Fruit fly (Drosophila melanogaster) whole organism, prepupa: Measurements from ENCODE around the gene CG32147.

Experiments used
- CG10631 ChIP-seq: fragments of 200-800 bp; sonication (Bioruptor generic); optimal IDR thresholded peaks from 2 replicates; lab custom pipeline; 2016; ENCODE audit warnings: missing biosample characterization, missing genetic modification characterization
- CG10669 ChIP-seq: fragments of 200-800 bp; sonication (Bioruptor generic); optimal IDR thresholded peaks from 3 replicates; lab custom pipeline; 2018; ENCODE audit warnings: missing biosample characterization, mild to moderate bottlenecking, missing genetic modification characterization, moderate library complexity
- CG11294 ChIP-seq: fragments of 200-800 bp; sonication (Bioruptor generic); IDR thresholded peaks from 2 replicates; pipeline ENCODE4 v1.3.6; 2022; ENCODE audit warnings: missing biosample characterization, missing genetic modification characterization
- CG11762 ChIP-seq: fragments of 200-800 bp; sonication (Bioruptor generic); optimal IDR thresholded peaks from 3 replicates; lab custom pipeline; 2016; ENCODE audit warnings: missing biosample characterization, missing genetic modification characterization; ENCODE audit not compliant: insufficient read depth
- CG1621 ChIP-seq: fragments of 200-800 bp; sonication (Bioruptor generic); optimal IDR thresholded peaks from 3 replicates; lab custom pipeline; 2018; ENCODE audit warnings: missing biosample characterization, mild to moderate bottlenecking, missing genetic modification characterization
- CG3032 ChIP-seq: fragments of 200-800 bp; optimal IDR thresholded peaks from 2 replicates; lab custom pipeline; 2019; ENCODE audit warnings: missing biosample characterization, mild to moderate bottlenecking, missing genetic modification characterization, moderate library complexity
- CG31627 ChIP-seq: fragments of 200-800 bp; sonication (Bioruptor generic); optimal IDR thresholded peaks from 3 replicates; lab custom pipeline; 2016; ENCODE audit warnings: missing biosample characterization, missing genetic modification characterization
- CG32006 ChIP-seq: fragments of 200-800 bp; sonication (Bioruptor generic); optimal IDR thresholded peaks from 3 replicates; lab custom pipeline; 2017; ENCODE audit warnings: missing biosample characterization, mild to moderate bottlenecking, missing genetic modification characterization
- CG34406 ChIP-seq: fragments of 200-800 bp; sonication (Bioruptor generic); optimal IDR thresholded peaks from 3 replicates; lab custom pipeline; 2016; ENCODE audit warnings: missing biosample characterization, missing genetic modification characterization
- CG3919 ChIP-seq: fragments of 200-800 bp; sonication (Bioruptor generic); optimal IDR thresholded peaks from 3 replicates; lab custom pipeline; 2016; ENCODE audit warnings: missing biosample characterization, missing genetic modification characterization
- CG4318 ChIP-seq: fragments of 200-800 bp; sonication (Bioruptor generic); optimal IDR thresholded peaks from 3 replicates; lab custom pipeline; 2017; ENCODE audit warnings: missing biosample characterization, mild to moderate bottlenecking, missing genetic modification characterization
- CG6276 ChIP-seq: fragments of 200-800 bp; sonication (Bioruptor generic); optimal IDR thresholded peaks from 2 replicates; lab custom pipeline; 2017; ENCODE audit warnings: missing biosample characterization, mild to moderate bottlenecking, missing genetic modification characterization
- CG6792 ChIP-seq: fragments of 200-800 bp; sonication (Bioruptor generic); optimal IDR thresholded peaks from 3 replicates; lab custom pipeline; 2016; ENCODE audit warnings: missing biosample characterization, missing genetic modification characterization
- CG6808 ChIP-seq: fragments of 200-800 bp; sonication (Bioruptor generic); optimal IDR thresholded peaks from 3 replicates; lab custom pipeline; 2017; ENCODE audit warnings: missing biosample characterization, missing genetic modification characterization, mild to moderate bottlenecking, moderate library complexity, missing genetic modification reagents
- CG6854 ChIP-seq: fragments of 200-800 bp; sonication (Bioruptor generic); optimal IDR thresholded peaks from 2 replicates; lab custom pipeline; 2017; ENCODE audit warnings: missing biosample characterization, mild to moderate bottlenecking, missing genetic modification characterization
- CG8119 ChIP-seq: fragments of 200-800 bp; sonication (Bioruptor generic); IDR thresholded peaks from 3 replicates; pipeline ENCODE4 v1.3.6; 2022; ENCODE audit warnings: missing biosample characterization, missing genetic modification characterization
- CG8319 ChIP-seq: fragments of 200-800 bp; sonication (Bioruptor generic); optimal IDR thresholded peaks from 3 replicates; lab custom pipeline; 2016; ENCODE audit warnings: missing biosample characterization, missing genetic modification characterization
- CG8632 ChIP-seq: fragments of 200-800 bp; sonication (Bioruptor generic); optimal IDR thresholded peaks from 3 replicates; lab custom pipeline; 2016; ENCODE audit warnings: missing biosample characterization, missing genetic modification characterization
- CG9139 ChIP-seq: fragments of 200-800 bp; sonication (Bioruptor generic); optimal IDR thresholded peaks from 3 replicates; lab custom pipeline; 2017; ENCODE audit warnings: missing biosample characterization, mild to moderate bottlenecking, missing genetic modification characterization
- Eip75B ChIP-seq: fragments of 200-800 bp; sonication (Bioruptor generic); optimal IDR thresholded peaks from 3 replicates; lab custom pipeline; 2016; ENCODE audit warnings: missing biosample characterization, missing genetic modification characterization
- Eip78C ChIP-seq: fragments of 200-800 bp; sonication (Bioruptor generic); peaks from one replicate; lab custom pipeline; 2016; ENCODE audit warnings: missing biosample characterization, missing genetic modification characterization
- Eip93F ChIP-seq: fragments of 200-800 bp; sonication (Bioruptor generic); optimal IDR thresholded peaks from 2 replicates; lab custom pipeline; 2016; ENCODE audit warnings: missing biosample characterization, mild to moderate bottlenecking, missing genetic modification characterization
- Ets21C ChIP-seq: fragments of 200-800 bp; sonication (Bioruptor generic); optimal IDR thresholded peaks from 3 replicates; lab custom pipeline; 2016; ENCODE audit warnings: missing biosample characterization, missing genetic modification characterization
- Hr38 ChIP-seq: sonication (Bioruptor generic); optimal IDR thresholded peaks from 2 replicates; lab custom pipeline; 2016; ENCODE audit warnings: missing biosample characterization, missing genetic modification characterization
- Hr4 ChIP-seq: fragments of 200-800 bp; sonication (Bioruptor generic); optimal IDR thresholded peaks from 3 replicates; lab custom pipeline; 2016; ENCODE audit warnings: missing biosample characterization, missing genetic modification characterization
- Lpt ChIP-seq: fragments of 200-800 bp; sonication (Bioruptor generic); optimal IDR thresholded peaks from 3 replicates; lab custom pipeline; 2016; ENCODE audit warnings: missing biosample characterization, missing genetic modification characterization
- Met ChIP-seq: fragments of 200-800 bp; sonication (Bioruptor generic); optimal IDR thresholded peaks from 3 replicates; lab custom pipeline; 2016; ENCODE audit warnings: missing biosample characterization, missing genetic modification characterization
- Smox ChIP-seq: fragments of 200-800 bp; sonication (Bioruptor generic); optimal IDR thresholded peaks from 3 replicates; lab custom pipeline; 2016; ENCODE audit warnings: missing biosample characterization, missing genetic modification characterization
- Sox14 ChIP-seq: fragments of 200-800 bp; sonication (Bioruptor generic); optimal IDR thresholded peaks from 3 replicates; lab custom pipeline; 2016; ENCODE audit warnings: missing biosample characterization, missing genetic modification characterization
- achi ChIP-seq: fragments of 200-800 bp; sonication (Bioruptor generic); optimal IDR thresholded peaks from 3 replicates; lab custom pipeline; 2016; ENCODE audit warnings: missing biosample characterization, missing genetic modification characterization
- acj6 ChIP-seq: fragments of 200-800 bp; sonication (Bioruptor generic); optimal IDR thresholded peaks from 3 replicates; lab custom pipeline; 2016; ENCODE audit warnings: missing biosample characterization, missing genetic modification characterization
- dac ChIP-seq: fragments of 200-800 bp; sonication (Bioruptor generic); optimal IDR thresholded peaks from 2 replicates; lab custom pipeline; 2017; ENCODE audit warnings: missing biosample characterization, mild to moderate bottlenecking, missing genetic modification characterization
- dsx ChIP-seq: fragments of 200-800 bp; optimal IDR thresholded peaks from 3 replicates; lab custom pipeline; 2019; ENCODE audit warnings: missing biosample characterization, mild to moderate bottlenecking, missing genetic modification characterization, moderate library complexity; ENCODE audit not compliant: poor library complexity, severe bottlenecking
- fd59A ChIP-seq: fragments of 200-800 bp; sonication (Bioruptor generic); optimal IDR thresholded peaks from 2 replicates; lab custom pipeline; 2017; ENCODE audit warnings: missing biosample characterization, mild to moderate bottlenecking, missing genetic modification characterization, missing genetic modification reagents
- fd85E ChIP-seq: fragments of 200-800 bp; sonication (Bioruptor generic); optimal IDR thresholded peaks from 3 replicates; lab custom pipeline; 2016; ENCODE audit warnings: missing biosample characterization, missing genetic modification characterization
- fkh ChIP-seq: fragments of 200-800 bp; sonication (Bioruptor generic); optimal IDR thresholded peaks from 3 replicates; lab custom pipeline; 2017; ENCODE audit warnings: missing biosample characterization, mild to moderate bottlenecking, missing genetic modification characterization, moderate library complexity
- lz ChIP-seq: fragments of 200-800 bp; sonication (Bioruptor generic); optimal IDR thresholded peaks from 3 replicates; lab custom pipeline; 2016; ENCODE audit warnings: missing biosample characterization, missing genetic modification characterization
- net ChIP-seq: fragments of 200-800 bp; sonication (Bioruptor generic); optimal IDR thresholded peaks from 3 replicates; lab custom pipeline; 2016; ENCODE audit warnings: missing biosample characterization, missing genetic modification characterization
- pdm3 ChIP-seq: fragments of 200-800 bp; sonication (Bioruptor generic); optimal IDR thresholded peaks from 3 replicates; lab custom pipeline; 2016; ENCODE audit warnings: missing biosample characterization, missing genetic modification characterization
- salr ChIP-seq, 2 experiments: fragments of 200-800 bp; sonication (Bioruptor generic); optimal IDR thresholded peaks; 3 replicates each; lab custom pipeline; 2016 to 2018; ENCODE audit warnings: missing biosample characterization in 2 of 2, missing genetic modification characterization in 2 of 2, mild to moderate bottlenecking in 1 of 2
- spab ChIP-seq: fragments of 200-800 bp; sonication (Bioruptor generic); optimal IDR thresholded peaks from 2 replicates; lab custom pipeline; 2017; ENCODE audit warnings: missing biosample characterization, mild to moderate bottlenecking, missing genetic modification characterization, missing genetic modification reagents
- ss ChIP-seq, 2 experiments: fragments of 200-800 bp; sonication (Bioruptor generic); optimal IDR thresholded peaks; 2 replicates in 1 of 2; 3 replicates in 1 of 2; lab custom pipeline; 2017 to 2018; ENCODE audit warnings: mild to moderate bottlenecking in 2 of 2, missing biosample characterization in 2 of 2, missing genetic modification characterization in 2 of 2, moderate library complexity in 1 of 2
- svp ChIP-seq: fragments of 200-800 bp; sonication (Bioruptor generic); peaks from one replicate; lab custom pipeline; 2016; ENCODE audit warnings: missing biosample characterization, missing genetic modification characterization
- topi ChIP-seq: fragments of 200-800 bp; sonication (Bioruptor generic); optimal IDR thresholded peaks from 3 replicates; lab custom pipeline; 2016; ENCODE audit warnings: missing biosample characterization, missing genetic modification characterization

The CG32147 gene

dm6 chr3L:15192172-15192571 lies 48.3 kb upstream of the CG32147 start (continued):
- no peak for TF ChIP-seq fd85E (GFP tag; lab: Kevin White, UChicago)
- no peak for TF ChIP-seq fkh (GFP tag; lab: Kevin White, UChicago)
- no peak for TF ChIP-seq Eip75B (GFP tag; lab: Kevin White, UChicago)
- no peak for TF ChIP-seq CG1621 (tag; lab: Kevin White, UChicago)
- TF ChIP-seq CG6854 (GFP tag; lab: Kevin White, UChicago), result no peak
- peak; percentile 30 for TF ChIP-seq CG6808
- TF ChIP-seq CG34406 (GFP tag; lab: Kevin White, UChicago), result no peak
- no peak for TF ChIP-seq dac (GFP tag; lab: Kevin White, UChicago)
- TF ChIP-seq CG8119, result no peak
- no peak for TF ChIP-seq acj6 (GFP tag; lab: Kevin White, UChicago)
- TF ChIP-seq svp (GFP tag; lab: Kevin White, UChicago), result peak; percentile 18
- no peak for TF ChIP-seq net (GFP tag; lab: Kevin White, UChicago)
- TF ChIP-seq achi (GFP tag; lab: Kevin White, UChicago), result no peak
- TF ChIP-seq CG8319, result no peak
- TF ChIP-seq Lpt (GFP tag; lab: Kevin White, UChicago), result no peak
- TF ChIP-seq spab (GFP tag; lab: Kevin White, UChicago), result no peak
- TF ChIP-seq ss (GFP tag; optimal IDR thresholded peaks at IDR 0.05; lab: Kevin White, UChicago), result no peak
- TF ChIP-seq salr (GFP tag; optimal IDR thresholded peaks at IDR 0.05; lab: Kevin White, UChicago), result peak in 1 of 2 experiments; percentile 12
- no peak for TF ChIP-seq CG3032
- TF ChIP-seq lz (GFP tag; lab: Kevin White, UChicago), result no peak
- TF ChIP-seq CG11762 (GFP tag; lab: Kevin White, UChicago), result no peak
- no peak for TF ChIP-seq CG31627 (GFP tag; lab: Kevin White, UChicago)
- TF ChIP-seq Hr38 (GFP tag; lab: Kevin White, UChicago), result no peak
- TF ChIP-seq Sox14, result peak; percentile 20
- TF ChIP-seq fd59A (GFP tag; lab: Kevin White, UChicago), result peak; percentile 6

- peak; percentile 75 for TF ChIP-seq Eip78C (GFP tag; lab: Kevin White, UChicago)
- TF ChIP-seq salr (GFP tag; optimal IDR thresholded peaks at IDR 0.05; lab: Kevin White, UChicago), result peak in 1 of 2 experiments; percentile 31
- TF ChIP-seq Met (GFP tag; lab: Kevin White, UChicago), result peak; percentile 6
- peak; percentile 12 for TF ChIP-seq achi (GFP tag; lab: Kevin White, UChicago)
- TF ChIP-seq CG32006 (GFP tag; lab: Kevin White, UChicago), result peak; percentile 13
- no peak for TF ChIP-seq Smox
- TF ChIP-seq CG10631 (GFP tag; lab: Kevin White, UChicago), result no peak
- TF ChIP-seq Hr38 (GFP tag; lab: Kevin White, UChicago), result no peak
Measured at dm6 chr3L:15189707-15190106, 45.8 kb upstream of the CG32147 start.

DNA sequence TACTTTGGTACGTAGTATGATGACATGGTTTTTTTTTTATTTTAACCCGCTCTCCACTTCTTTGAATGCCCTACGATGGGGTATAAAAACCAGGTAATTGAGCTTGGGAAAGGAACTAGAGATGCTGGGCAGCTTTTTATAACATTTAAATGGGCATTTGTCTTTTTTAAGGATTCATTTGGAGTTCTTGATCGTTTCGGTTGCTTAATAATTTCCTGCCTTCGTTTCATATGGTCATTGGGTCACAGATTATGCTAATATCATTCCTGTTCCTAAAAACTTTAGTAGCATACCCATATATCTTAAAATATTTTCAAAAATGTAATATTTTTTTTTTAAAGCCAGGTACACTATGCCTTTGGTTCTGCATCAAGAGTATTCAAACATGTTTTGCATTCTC lies 44.9 kb upstream of the CG32147 start:
- TF ChIP-seq fd59A (GFP tag; lab: Kevin White, UChicago), result no peak
- TF ChIP-seq CG3919 (GFP tag; lab: Kevin White, UChicago), result peak; percentile 10
- no peak for TF ChIP-seq CG10669 (GFP tag; lab: Kevin White, UChicago)
- TF ChIP-seq CG4318 (GFP tag; lab: Kevin White, UChicago), result no peak
- TF ChIP-seq CG11294, result no peak
- TF ChIP-seq CG9139 (GFP tag; lab: Kevin White, UChicago), result no peak
- TF ChIP-seq pdm3 (GFP tag; lab: Kevin White, UChicago), result peak; percentile 6
- TF ChIP-seq Lpt (GFP tag; lab: Kevin White, UChicago), result no peak
- TF ChIP-seq acj6 (GFP tag; lab: Kevin White, UChicago), result peak; percentile 44
- no peak for TF ChIP-seq CG8119
- no peak for TF ChIP-seq CG1621 (tag; lab: Kevin White, UChicago)
- TF ChIP-seq Hr4 (GFP tag; lab: Kevin White, UChicago), result no peak
- peak; percentile 80 for TF ChIP-seq Eip78C (GFP tag; lab: Kevin White, UChicago)
- peak; percentile 40 for TF ChIP-seq Smox
- peak; percentile 49 for TF ChIP-seq CG10631 (GFP tag; lab: Kevin White, UChicago)
- no peak for TF ChIP-seq dsx
- peak; percentile 42 for TF ChIP-seq Ets21C (GFP tag; lab: Kevin White, UChicago)
- no peak for TF ChIP-seq CG6854 (GFP tag; lab: Kevin White, UChicago)
- TF ChIP-seq CG8319, result no peak
- TF ChIP-seq CG31627 (GFP tag; lab: Kevin White, UChicago), result peak; percentile 59
- peak; percentile 44 for TF ChIP-seq CG6792 (GFP tag; lab: Kevin White, UChicago)
- TF ChIP-seq CG32006 (GFP tag; lab: Kevin White, UChicago), result no peak
- TF ChIP-seq Eip75B (GFP tag; lab: Kevin White, UChicago), result peak; percentile 39
- peak; percentile 60 for TF ChIP-seq topi (GFP tag; lab: Kevin White, UChicago)
- TF ChIP-seq CG6808, result no peak
- TF ChIP-seq Met (GFP tag; lab: Kevin White, UChicago), result peak; percentile 69
- peak; percentile 19 for TF ChIP-seq Sox14
- peak; percentile 76 for TF ChIP-seq svp (GFP tag; lab: Kevin White, UChicago)
- no peak for TF ChIP-seq Eip93F (GFP tag; lab: Kevin White, UChicago)
- no peak for TF ChIP-seq CG6276 (GFP tag; lab: Kevin White, UChicago)
- TF ChIP-seq spab (GFP tag; lab: Kevin White, UChicago), result no peak
- peak; percentile 13 for TF ChIP-seq CG8632
- TF ChIP-seq CG34406 (GFP tag; lab: Kevin White, UChicago), result no peak
- TF ChIP-seq ss (GFP tag; optimal IDR thresholded peaks at IDR 0.05; lab: Kevin White, UChicago), result no peak
